Worm (Caenorhabditis elegans) whole organism, young adult: ENCODE data around the gene C56E10.3.

Source experiments
- B0035.1 ChIP-seq: sonication (generic microtip); optimal IDR thresholded peaks from 2 replicates; lab custom pipeline; 2016; ENCODE audit warnings: missing genetic modification characterization, mild to moderate bottlenecking, missing compliant biosample characterization, missing genotype, missing genetic modification reagents
- F33H1.4 ChIP-seq: fragments of 200-800 bp; sonication (Bioruptor generic); IDR thresholded peaks from 2 replicates; pipeline ENCODE4 v1.3.6; 2022; ENCODE audit warnings: missing genetic modification reagents, missing genetic modification characterization, missing compliant biosample characterization
- Y67H2A.10 ChIP-seq: fragments of 200-800 bp; sonication (Bioruptor generic); conservative IDR thresholded peaks from 2 replicates; pipeline ENCODE4 v1.3.6; 2022; ENCODE audit warnings: missing genetic modification reagents, missing genetic modification characterization, missing compliant biosample characterization
- hlh-26 ChIP-seq: fragments of 200-800 bp; sonication (Bioruptor generic); conservative IDR thresholded peaks from 2 replicates; pipeline ENCODE4 v1.3.6; 2022; ENCODE audit warnings: missing genetic modification reagents, missing genetic modification characterization, missing compliant biosample characterization
- nhr-80 ChIP-seq: sonication (generic microtip); optimal IDR thresholded peaks from 2 replicates; lab custom pipeline; 2016; ENCODE audit warnings: missing genetic modification characterization, missing compliant biosample characterization
- snpc-4 ChIP-seq, 5 experiments: fragments of 150-350 bp in 1 of 5; sonication (generic microtip) in 4 of 5; optimal IDR thresholded peaks; 2 replicates each; lab custom pipeline; 2014 to 2018; ENCODE audit warnings: missing genetic modification characterization in 5 of 5, missing biosample characterization in 3 of 5, antibody characterized with exemption in 2 of 5, mild to moderate bottlenecking in 2 of 5, missing compliant biosample characterization in 2 of 5, missing genotype in 2 of 5, moderate library complexity in 2 of 5, missing genetic modification reagents in 1 of 5
- ztf-6 ChIP-seq: fragments of 200-800 bp; sonication (Bioruptor generic); IDR thresholded peaks from 2 replicates; pipeline ENCODE4 v1.3.6; 2022; ENCODE audit warnings: missing genetic modification reagents, missing genetic modification characterization, missing compliant biosample characterization

DNA sequence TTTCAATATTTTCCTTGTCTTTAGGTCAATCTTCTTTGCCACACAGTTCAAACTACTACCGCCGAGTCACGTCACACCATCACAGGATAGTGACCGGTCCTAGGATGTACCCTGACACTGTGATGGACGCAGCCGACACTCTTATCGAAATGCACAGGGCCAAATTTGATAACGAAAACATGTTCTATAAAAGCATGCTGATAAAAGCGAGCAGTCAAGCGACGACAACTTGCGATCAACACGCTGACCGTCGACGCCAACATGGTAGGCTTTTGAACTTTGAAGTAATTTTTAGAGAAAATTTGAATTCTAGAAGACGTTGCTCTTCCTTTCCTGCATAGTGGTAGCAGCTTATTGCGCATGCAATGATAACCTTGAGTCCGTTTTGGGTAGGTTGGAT, 38.5 kb upstream of the C56E10.3 start, which contains the start of gene cpr-6:
- no peak for TF ChIP-seq Y67H2A.10 (GFP tag; lab: Robert Waterston, UW)
- no peak for TF ChIP-seq hlh-26 (GFP tag; lab: Robert Waterston, UW)
- no peak for TF ChIP-seq B0035.1 (tag; lab: Kevin White, UChicago)
- no peak for TF ChIP-seq F33H1.4 (GFP tag; lab: Robert Waterston, UW)
- no peak for TF ChIP-seq ztf-6 (GFP tag; lab: Robert Waterston, UW)
- TF ChIP-seq nhr-80 (tag; lab: Kevin White, UChicago), result peak; percentile 76
- no peak for TF ChIP-seq snpc-4 (GFP tag; optimal IDR thresholded peaks at IDR 0.05; lab: Kevin White, UChicago)
- peak in 2 of 4 experiments; percentile 1 to 71 for TF ChIP-seq snpc-4 (tag; optimal IDR thresholded peaks at IDR 0.05; lab: Kevin White, UChicago)
